Fruit fly (Drosophila melanogaster) whole organism, embryonic: ENCODE data around the gene G6P.

Experiments
- Bteb2 ChIP-seq: fragments of 200-800 bp; sonication (Bioruptor generic); optimal IDR thresholded peaks from 2 replicates; lab custom pipeline; 2016; ENCODE audit warnings: missing biosample characterization, missing genetic modification characterization
- CG1024 ChIP-seq: fragments of 200-800 bp; sonication (Bioruptor generic); IDR thresholded peaks from 2 replicates; pipeline ENCODE4 v1.3.6; 2022; ENCODE audit warnings: missing biosample characterization, missing genetic modification characterization
- CG10274 ChIP-seq: fragments of 200-800 bp; sonication (Bioruptor generic); optimal IDR thresholded peaks from 3 replicates; lab custom pipeline; 2017; ENCODE audit warnings: missing biosample characterization, mild to moderate bottlenecking, missing genetic modification characterization
- CG10431 ChIP-seq: fragments of 200-800 bp; sonication (Bioruptor generic); optimal IDR thresholded peaks from 3 replicates; lab custom pipeline; 2018; ENCODE audit warnings: missing biosample characterization, mild to moderate bottlenecking, missing genetic modification characterization
- CG10654 ChIP-seq: fragments of 200-800 bp; sonication (Bioruptor generic); optimal IDR thresholded peaks from 2 replicates; lab custom pipeline; 2016; ENCODE audit warnings: missing biosample characterization, missing genetic modification characterization
- CG12071 ChIP-seq: fragments of 200-800 bp; sonication (Bioruptor generic); optimal IDR thresholded peaks from 3 replicates; lab custom pipeline; 2018; ENCODE audit warnings: missing biosample characterization, mild to moderate bottlenecking, missing genetic modification characterization
- CG15011 ChIP-seq: fragments of 200-800 bp; sonication (Bioruptor generic); optimal IDR thresholded peaks from 3 replicates; lab custom pipeline; 2018; ENCODE audit warnings: missing biosample characterization, mild to moderate bottlenecking, missing genetic modification characterization
- CG1529 ChIP-seq: fragments of 200-800 bp; sonication (Bioruptor generic); optimal IDR thresholded peaks from 3 replicates; lab custom pipeline; 2018; ENCODE audit warnings: missing biosample characterization, missing genetic modification characterization
- CG15696 ChIP-seq: fragments of 200-800 bp; sonication (Bioruptor generic); optimal IDR thresholded peaks from 2 replicates; lab custom pipeline; 2019; ENCODE audit warnings: missing biosample characterization, mild to moderate bottlenecking, missing genetic modification characterization, moderate library complexity
- CG1602 ChIP-seq: fragments of 200-800 bp; sonication (Bioruptor generic); optimal IDR thresholded peaks from 3 replicates; lab custom pipeline; 2016; ENCODE audit warnings: missing biosample characterization, missing genetic modification characterization
- CG17186 ChIP-seq: fragments of 200-800 bp; sonication (Bioruptor generic); optimal IDR thresholded peaks from 3 replicates; lab custom pipeline; 2017; ENCODE audit warnings: missing biosample characterization, missing genetic modification reagents, missing genetic modification characterization
- CG17359 ChIP-seq: fragments of 200-800 bp; sonication (Bioruptor generic); optimal IDR thresholded peaks from 3 replicates; lab custom pipeline; 2018; ENCODE audit warnings: missing biosample characterization, mild to moderate bottlenecking, missing genetic modification characterization, moderate library complexity
- CG2678 ChIP-seq: fragments of 200-800 bp; sonication (Bioruptor generic); optimal IDR thresholded peaks from 3 replicates; lab custom pipeline; 2019; ENCODE audit warnings: missing biosample characterization, mild to moderate bottlenecking, missing genetic modification characterization, moderate library complexity
- CG3281 ChIP-seq: fragments of 200-800 bp; sonication (Bioruptor generic); optimal IDR thresholded peaks from 3 replicates; lab custom pipeline; 2017; ENCODE audit warnings: missing biosample characterization, mild to moderate bottlenecking, missing genetic modification characterization
- CG4328 ChIP-seq: fragments of 200-800 bp; sonication (Bioruptor generic); optimal IDR thresholded peaks from 3 replicates; lab custom pipeline; 2017; ENCODE audit warnings: missing biosample characterization, missing genetic modification reagents, missing genetic modification characterization
- CG6791 ChIP-seq: fragments of 200-800 bp; sonication (Bioruptor generic); IDR thresholded peaks from 3 replicates; pipeline ENCODE4 v1.3.6; 2022; ENCODE audit warnings: missing biosample characterization, missing genetic modification characterization; ENCODE audit not compliant: partially characterized antibody
- CG7987 ChIP-seq: fragments of 200-800 bp; sonication (Bioruptor generic); optimal IDR thresholded peaks from 2 replicates; lab custom pipeline; 2018; ENCODE audit warnings: missing biosample characterization, mild to moderate bottlenecking, missing genetic modification characterization, moderate library complexity
- CG9437 ChIP-seq: fragments of 200-800 bp; sonication (Bioruptor generic); optimal IDR thresholded peaks from 2 replicates; lab custom pipeline; 2018; ENCODE audit warnings: missing biosample characterization, mild to moderate bottlenecking, missing genetic modification characterization
- CG9727 ChIP-seq: fragments of 200-800 bp; sonication (Bioruptor generic); optimal IDR thresholded peaks from 3 replicates; lab custom pipeline; 2017; ENCODE audit warnings: missing biosample characterization, mild to moderate bottlenecking, missing genetic modification characterization
- CG9797 ChIP-seq: fragments of 200-800 bp; sonication (Bioruptor generic); optimal IDR thresholded peaks from 3 replicates; lab custom pipeline; 2018; ENCODE audit warnings: missing biosample characterization, mild to moderate bottlenecking, missing genetic modification characterization
- D19A ChIP-seq: fragments of 200-800 bp; optimal IDR thresholded peaks from 3 replicates; lab custom pipeline; 2019; ENCODE audit warnings: missing biosample characterization, mild to moderate bottlenecking, missing genetic modification characterization, moderate library complexity
- Doc2 ChIP-seq: fragments of 200-800 bp; sonication (Bioruptor generic); IDR thresholded peaks from 2 replicates; pipeline ENCODE4 v1.3.6; 2022; ENCODE audit warnings: missing biosample characterization, missing genetic modification characterization
- ERR ChIP-seq: fragments of 200-800 bp; sonication (Bioruptor generic); optimal IDR thresholded peaks from 2 replicates; lab custom pipeline; 2016; ENCODE audit warnings: missing biosample characterization, missing genetic modification characterization
- Fer1 ChIP-seq: fragments of 200-800 bp; sonication (Bioruptor generic); optimal IDR thresholded peaks from 2 replicates; lab custom pipeline; 2017; ENCODE audit warnings: missing biosample characterization, mild to moderate bottlenecking, missing genetic modification characterization
- HHEX ChIP-seq: fragments of 200-800 bp; sonication (Bioruptor generic); optimal IDR thresholded peaks from 3 replicates; lab custom pipeline; 2017; ENCODE audit warnings: missing biosample characterization, mild to moderate bottlenecking, missing genetic modification characterization, missing genetic modification reagents
- HLH54F ChIP-seq: fragments of 200-800 bp; sonication (Bioruptor generic); optimal IDR thresholded peaks from 3 replicates; lab custom pipeline; 2016; ENCODE audit warnings: missing biosample characterization, missing genetic modification characterization
- HLHmδ ChIP-seq: fragments of 200-800 bp; sonication (Bioruptor generic); optimal IDR thresholded peaks from 2 replicates; lab custom pipeline; 2018; ENCODE audit warnings: missing biosample characterization, mild to moderate bottlenecking, missing genetic modification characterization, moderate library complexity
- Kr ChIP-seq: fragments of 200-800 bp; sonication (Bioruptor generic); optimal IDR thresholded peaks from 2 replicates; lab custom pipeline; 2017; ENCODE audit warnings: missing biosample characterization, mild to moderate bottlenecking, missing genetic modification characterization
- MTF-1 ChIP-seq: fragments of 200-800 bp; sonication (Bioruptor generic); optimal IDR thresholded peaks from 2 replicates; lab custom pipeline; 2018; ENCODE audit warnings: missing biosample characterization, mild to moderate bottlenecking, missing genetic modification characterization, borderline replicate concordance
- Med ChIP-seq: fragments of 200-800 bp; sonication (Bioruptor generic); peaks from one replicate; lab custom pipeline; 2016; ENCODE audit warnings: missing biosample characterization, missing genetic modification characterization, mild to moderate bottlenecking, inconsistent platforms, moderate library complexity
- Neu2 ChIP-seq: fragments of 200-800 bp; sonication (Bioruptor generic); optimal IDR thresholded peaks from 3 replicates; lab custom pipeline; 2016; ENCODE audit warnings: missing biosample characterization, missing genetic modification characterization, borderline replicate concordance
- Vsx1 ChIP-seq: fragments of 200-800 bp; sonication (Bioruptor generic); optimal IDR thresholded peaks from 2 replicates; lab custom pipeline; 2017; ENCODE audit warnings: missing biosample characterization, mild to moderate bottlenecking, missing genetic modification characterization, missing genetic modification reagents
- aop ChIP-seq: fragments of 200-800 bp; sonication (Bioruptor generic); IDR thresholded peaks from 2 replicates; pipeline ENCODE4 v1.3.6; 2022; ENCODE audit warnings: missing biosample characterization, missing genetic modification characterization
- bsh ChIP-seq, 2 experiments: fragments of 200-800 bp; sonication (Bioruptor generic); optimal IDR thresholded peaks; 2 replicates each; lab custom pipeline; 2017 to 2018; ENCODE audit warnings: mild to moderate bottlenecking in 2 of 2, missing biosample characterization in 2 of 2, missing genetic modification characterization in 2 of 2, moderate library complexity in 1 of 2
- corto ChIP-seq: fragments of 200-800 bp; sonication (Bioruptor generic); optimal IDR thresholded peaks from 2 replicates; lab custom pipeline; 2016; ENCODE audit warnings: missing biosample characterization, mild to moderate bottlenecking, missing genetic modification characterization, moderate library complexity
- cwo ChIP-seq: fragments of 200-800 bp; sonication (Bioruptor generic); optimal IDR thresholded peaks from 3 replicates; lab custom pipeline; 2017; ENCODE audit warnings: missing biosample characterization, missing genetic modification characterization, mild to moderate bottlenecking, moderate library complexity, missing genetic modification reagents
- disco-r ChIP-seq: fragments of 200-800 bp; sonication (Bioruptor generic); optimal IDR thresholded peaks from 2 replicates; lab custom pipeline; 2016; ENCODE audit warnings: missing biosample characterization, missing genetic modification characterization
- en ChIP-seq: fragments of 200-800 bp; sonication (Bioruptor generic); optimal IDR thresholded peaks from 2 replicates; lab custom pipeline; 2016; ENCODE audit warnings: missing biosample characterization, missing genetic modification characterization
- fd102C ChIP-seq: fragments of 200-800 bp; sonication (Bioruptor generic); optimal IDR thresholded peaks from 2 replicates; lab custom pipeline; 2018; ENCODE audit warnings: missing biosample characterization, mild to moderate bottlenecking, missing genetic modification characterization, moderate library complexity
- gro ChIP-seq: fragments of 200-800 bp; sonication (Bioruptor generic); optimal IDR thresholded peaks from 2 replicates; lab custom pipeline; 2016; ENCODE audit warnings: missing biosample characterization, missing genetic modification characterization
- inv ChIP-seq: fragments of 200-800 bp; sonication (Bioruptor generic); IDR thresholded peaks from 2 replicates; pipeline ENCODE4 v1.3.6; 2022; ENCODE audit warnings: missing biosample characterization, missing genetic modification characterization; ENCODE audit not compliant: partially characterized antibody
- lmd ChIP-seq: fragments of 200-800 bp; sonication (Bioruptor generic); IDR thresholded peaks from 2 replicates; pipeline ENCODE4 v1.3.6; 2022; ENCODE audit warnings: missing biosample characterization, missing genetic modification characterization
- maf-S ChIP-seq: fragments of 200-800 bp; sonication (Bioruptor generic); optimal IDR thresholded peaks from 2 replicates; lab custom pipeline; 2016; ENCODE audit warnings: missing biosample characterization, missing genetic modification characterization
- nerfin-2 ChIP-seq: fragments of 200-800 bp; sonication (Bioruptor generic); IDR thresholded peaks from 2 replicates; pipeline ENCODE4 v1.3.6; 2022; ENCODE audit warnings: missing biosample characterization, missing genetic modification characterization; ENCODE audit not compliant: partially characterized antibody
- odd ChIP-seq: fragments of 200-800 bp; sonication (Bioruptor generic); optimal IDR thresholded peaks from 2 replicates; lab custom pipeline; 2017; ENCODE audit warnings: missing biosample characterization, mild to moderate bottlenecking, missing genetic modification characterization
- otp ChIP-seq: fragments of 200-800 bp; sonication (Bioruptor generic); IDR thresholded peaks from 3 replicates; pipeline ENCODE4, ENCODE4 v1.3.6; 2022; ENCODE audit warnings: missing biosample characterization, missing genetic modification characterization
- row ChIP-seq: fragments of 200-800 bp; sonication (Bioruptor generic); IDR thresholded peaks from 3 replicates; pipeline ENCODE4 v1.3.6; 2022; ENCODE audit warnings: missing biosample characterization, missing genetic modification characterization
- stc ChIP-seq: fragments of 200-800 bp; sonication (Bioruptor generic); IDR thresholded peaks from 2 replicates; pipeline ENCODE4 v1.3.6; 2022; ENCODE audit warnings: missing biosample characterization, missing genetic modification characterization
- unpg ChIP-seq: fragments of 200-800 bp; sonication (Bioruptor generic); optimal IDR thresholded peaks from 3 replicates; lab custom pipeline; 2018; ENCODE audit warnings: missing biosample characterization, mild to moderate bottlenecking, missing genetic modification characterization, moderate library complexity
- wek ChIP-seq: fragments of 200-800 bp; sonication (Bioruptor generic); optimal IDR thresholded peaks from 3 replicates; lab custom pipeline; 2018; ENCODE audit warnings: missing biosample characterization, mild to moderate bottlenecking, missing genetic modification characterization, moderate library complexity

The G6P gene

dm6 chr2L:2864601-2865000 is 49.0 kb upstream of the G6P start (continued):
- peak in 1 of 2 experiments; percentile 8 for TF ChIP-seq bsh (GFP tag; optimal IDR thresholded peaks at IDR 0.05; lab: Kevin White, UChicago)
- peak; percentile 34 for TF ChIP-seq MTF-1 (GFP tag; lab: Kevin White, UChicago)
- TF ChIP-seq Doc2 (GFP tag; lab: Robert Waterston, UW) = no peak
- TF ChIP-seq maf-S (GFP tag; lab: Kevin White, UChicago) = no peak
- peak; percentile 87 for TF ChIP-seq HLHmδ (GFP tag; lab: Kevin White, UChicago)
- peak; percentile 55 for TF ChIP-seq odd (GFP tag; lab: Kevin White, UChicago)
- peak; percentile 26; the same call in 1 of the 2 replicates for TF ChIP-seq stc (GFP tag; lab: Robert Waterston, UW)
- peak; percentile 11; the same call in 1 of the 2 replicates for TF ChIP-seq aop
- TF ChIP-seq cwo (GFP tag; lab: Kevin White, UChicago) = no peak
- peak; percentile 16 for TF ChIP-seq unpg (GFP tag; lab: Kevin White, UChicago)
- peak; percentile 33 for TF ChIP-seq HHEX
- no peak for TF ChIP-seq HLH54F (GFP tag; lab: Kevin White, UChicago)
- peak; percentile 29 for TF ChIP-seq CG10431 (GFP tag; lab: Kevin White, UChicago)
- peak; percentile 16 for TF ChIP-seq CG17359
- peak; percentile 34 for TF ChIP-seq D19A (tag; lab: Kevin White, UChicago)
- TF ChIP-seq nerfin-2 (GFP tag; lab: Robert Waterston, UW) = no peak
- TF ChIP-seq CG10274 (GFP tag; lab: Kevin White, UChicago) = peak; percentile 15
- no peak for TF ChIP-seq CG6791 (GFP tag; lab: Robert Waterston, UW)
- peak; percentile 57 for TF ChIP-seq CG7987 (GFP tag; lab: Kevin White, UChicago)
- TF ChIP-seq wek = peak; percentile 90
- TF ChIP-seq Bteb2 = no peak
- TF ChIP-seq CG17186 = peak; percentile 14
- TF ChIP-seq CG12071 (GFP tag; lab: Kevin White, UChicago) = peak; percentile 59
- TF ChIP-seq gro (GFP tag; lab: Kevin White, UChicago) = no peak
- peak; percentile 66; the same call in 1 of the 3 replicates for TF ChIP-seq otp
- peak; percentile 6 for TF ChIP-seq CG10654 (GFP tag; lab: Kevin White, UChicago)
- TF ChIP-seq CG9797 (GFP tag; lab: Kevin White, UChicago) = no peak
- TF ChIP-seq en (GFP tag; lab: Kevin White, UChicago) = no peak
- no peak for TF ChIP-seq corto (GFP tag; lab: Kevin White, UChicago)
- peak; percentile 34 for TF ChIP-seq CG2678 (tag; lab: Kevin White, UChicago)
- no peak for TF ChIP-seq inv (GFP tag; lab: Robert Waterston, UW)
- TF ChIP-seq CG15011 (GFP tag; lab: Kevin White, UChicago) = peak; percentile 34
- peak; percentile 0 for TF ChIP-seq CG1529 (GFP tag; lab: Kevin White, UChicago)
- peak; percentile 67; the same call in 1 of the 2 replicates for TF ChIP-seq CG1024
- no peak for TF ChIP-seq CG9437 (GFP tag; lab: Kevin White, UChicago)
- peak; percentile 2 for TF ChIP-seq disco-r (GFP tag; lab: Kevin White, UChicago)
- no peak for TF ChIP-seq Vsx1
- TF ChIP-seq CG1602 (GFP tag; lab: Kevin White, UChicago) = no peak
- peak; percentile 8 for TF ChIP-seq Fer1
- peak; percentile 14 for TF ChIP-seq CG3281 (GFP tag; lab: Kevin White, UChicago)
- no peak for TF ChIP-seq Neu2 (GFP tag; lab: Kevin White, UChicago)
- TF ChIP-seq row (GFP tag; lab: Robert Waterston, UW) = no peak
- peak; percentile 2 for TF ChIP-seq CG15696
- TF ChIP-seq ERR = no peak
- TF ChIP-seq CG9727 (GFP tag; lab: Kevin White, UChicago) = peak; percentile 47
- peak; percentile 66 for TF ChIP-seq Med (GFP tag; lab: Kevin White, UChicago)
- no peak for TF ChIP-seq lmd
- TF ChIP-seq Kr (GFP tag; lab: Kevin White, UChicago) = peak; percentile 10
- TF ChIP-seq fd102C (GFP tag; lab: Kevin White, UChicago) = peak; percentile 14
- TF ChIP-seq CG4328 (GFP tag; lab: Kevin White, UChicago) = peak; percentile 28
